Worm (Caenorhabditis elegans) whole organism, L1 larva: ENCODE results near the gene F16G10.5.

Experiments used
- dpl-1 ChIP-seq, 3 experiments: fragments of 150-350 bp in 2 of 3; sonication (generic microtip) in 1 of 3; optimal IDR thresholded peaks; 2 replicates each; lab custom pipeline; 2014 to 2017; ENCODE audit warnings: missing biosample characterization in 3 of 3, missing genetic modification characterization in 3 of 3, missing genetic modification reagents in 3 of 3
- efl-1 ChIP-seq, 4 experiments: fragments of 150-350 bp; optimal IDR thresholded peaks in 3 of 4; peaks in 1 of 4; 1 replicate in 1 of 4; 2 replicates in 3 of 4; lab custom pipeline; 2014; ENCODE audit warnings: missing biosample characterization in 2 of 4, missing genetic modification characterization in 2 of 4, missing genetic modification reagents in 2 of 4
- efl-3 ChIP-seq: fragments of 200-800 bp; sonication (Bioruptor generic); optimal IDR thresholded peaks from 2 replicates; lab custom pipeline; 2018; ENCODE audit warnings: mild to moderate bottlenecking, missing genetic modification characterization, missing compliant biosample characterization
- jun-1 ChIP-seq: fragments of 150-350 bp; optimal IDR thresholded peaks from 2 replicates; lab custom pipeline; 2014; ENCODE audit warnings: missing biosample characterization, missing genetic modification reagents, missing genetic modification characterization
- nhr-76 ChIP-seq: sonication (generic microtip); optimal IDR thresholded peaks from 2 replicates; lab custom pipeline; 2017; ENCODE audit warnings: missing biosample characterization, missing genetic modification characterization
- tbx-2 ChIP-seq: sonication (generic microtip); optimal IDR thresholded peaks from 2 replicates; lab custom pipeline; 2016; ENCODE audit warnings: missing genetic modification characterization, missing compliant biosample characterization
- unc-86 ChIP-seq: sonication (generic microtip); optimal IDR thresholded peaks from 2 replicates; lab custom pipeline; 2016; ENCODE audit warnings: missing genetic modification characterization, missing compliant biosample characterization
- unc-98 ChIP-seq: fragments of 200-800 bp; sonication (Bioruptor generic); IDR thresholded peaks from 2 replicates; pipeline ENCODE4 v1.3.6; 2022; ENCODE audit warnings: missing genetic modification characterization, missing compliant biosample characterization
- vab-15 ChIP-seq: sonication (generic microtip); optimal IDR thresholded peaks from 2 replicates; lab custom pipeline; 2017; ENCODE audit warnings: missing genotype, mild to moderate bottlenecking, missing genetic modification characterization, missing compliant biosample characterization
- zag-1 ChIP-seq: fragments of 150-350 bp; optimal IDR thresholded peaks from 2 replicates; lab custom pipeline; 2014; ENCODE audit warnings: missing biosample characterization, missing genetic modification characterization

DNA sequence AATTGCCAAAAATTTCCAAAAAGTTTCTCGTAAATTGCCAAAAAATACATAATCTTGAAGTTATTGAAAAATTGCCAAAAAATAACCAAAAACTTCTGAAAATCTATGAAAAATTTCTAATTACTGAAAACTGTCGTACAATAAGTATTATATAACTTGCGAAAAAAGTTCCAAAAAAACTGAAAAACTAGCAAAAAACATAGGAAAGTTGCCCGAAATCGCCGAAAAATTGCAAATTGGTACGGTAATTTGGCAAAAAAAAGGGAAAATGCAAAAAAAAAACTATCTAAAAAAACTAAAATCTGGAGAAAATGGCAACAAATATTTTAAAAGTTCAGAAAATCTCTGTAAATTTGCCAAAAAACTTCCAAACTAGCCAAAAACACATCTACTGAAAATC, 25.6 kb upstream of the F16G10.5 start, which contains the start of gene enri-1:
- TF ChIP-seq vab-15 (no peak), unc-86 (tag; lab: Kevin White, UChicago) (no peak), efl-3 (GFP tag; lab: Kevin White, UChicago) (no peak), tbx-2 (tag; lab: Kevin White, UChicago) (no peak), jun-1 (tag; lab: Kevin White, UChicago) (no peak), unc-98 (no peak), dpl-1 (GFP tag; optimal IDR thresholded peaks at IDR 0.05; lab: Kevin White, UChicago) (no peak), zag-1 (tag; lab: Kevin White, UChicago) (no peak), nhr-76 (tag; lab: Kevin White, UChicago) (no peak), efl-1 (optimal IDR thresholded peaks at IDR 0.05; lab: Kevin White, UChicago) (no peak), efl-1 (GFP tag; optimal IDR thresholded peaks at IDR 0.05 in 1 of 2; lab: Kevin White, UChicago) (no peak)
